Fruit fly (Drosophila melanogaster) Kc167 (cell line): ENCODE data around the gene Srg1.

Experiments used
- Sin3A ChIP-seq: fragments of >200 bp; optimal IDR thresholded peaks from 2 replicates; lab custom pipeline; 2018; ENCODE audit warnings: missing external identifiers
- h ChIP-seq: fragments of >200 bp; optimal IDR thresholded peaks from 3 replicates; lab custom pipeline; 2018; ENCODE audit warnings: missing external identifiers
- insv ChIP-seq: fragments of >200 bp; optimal IDR thresholded peaks from 3 replicates; lab custom pipeline; 2018; ENCODE audit warnings: missing external identifiers
- psq ChIP-seq: fragments of >200 bp; optimal IDR thresholded peaks from 2 replicates; lab custom pipeline; 2017; ENCODE audit warnings: missing external identifiers
- ttk ChIP-seq: sonication (Bioruptor generic); optimal IDR thresholded peaks from 2 replicates; lab custom pipeline; 2017; ENCODE audit warnings: missing external identifiers

DNA sequence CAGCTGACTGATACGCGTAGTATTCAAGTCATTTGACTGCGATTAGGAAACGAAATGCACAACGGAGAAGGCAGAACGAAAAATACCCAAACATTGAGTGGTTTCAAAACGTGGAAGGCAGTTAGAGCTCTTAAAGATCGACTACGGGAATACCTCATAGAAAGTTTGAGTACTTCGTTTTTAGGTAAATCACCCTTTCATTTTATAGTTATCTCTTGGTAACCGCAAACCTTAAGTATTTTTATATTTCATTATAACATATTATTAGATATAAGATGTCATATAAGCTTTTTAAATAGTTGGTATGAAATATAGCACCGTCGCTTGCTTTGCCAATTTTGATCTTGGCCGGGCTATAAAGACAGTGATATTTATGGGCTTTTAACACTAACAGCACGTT, 19.4 kb downstream of the Srg1 start:
- TF ChIP-seq psq (lab: Kevin White, UChicago) (no peak), Sin3A (lab: Kevin White, UChicago) (no peak), h (no peak), insv (lab: Kevin White, UChicago) (no peak), ttk (no peak)
